Worm (Caenorhabditis elegans) whole organism, young adult: ENCODE measurements around the gene F59A1.12.

Experiments
- F49E8.2 ChIP-seq: sonication (generic microtip); optimal IDR thresholded peaks from 3 replicates; lab custom pipeline; 2017; ENCODE audit warnings: missing genetic modification characterization, mild to moderate bottlenecking, missing compliant biosample characterization, antibody characterized with exemption, moderate library complexity; ENCODE audit not compliant: insufficient read depth
- hmg-20 ChIP-seq: fragments of 200-800 bp; sonication (Bioruptor generic); IDR thresholded peaks from 2 replicates; pipeline ENCODE4 v1.3.6; 2022; ENCODE audit warnings: missing genetic modification reagents, missing genetic modification characterization, missing compliant biosample characterization

ce11 chrV:17700728-17701262 is 33.2 kb upstream of the F59A1.12 start, which contains the start of the genes Y26G10.5 and srh-32:
- TF ChIP-seq hmg-20 (GFP tag; lab: Robert Waterston, UW) = no peak
- TF ChIP-seq F49E8.2 = no peak
